Fruit fly (Drosophila melanogaster) whole organism, pupa: Measurements from ENCODE around the gene tai.
A peak's percentile ranks its signal among the peaks of the same experiment; 100 is the strongest.

Source experiments
- CG10348 ChIP-seq: fragments of 200-800 bp; sonication (Bioruptor generic); IDR thresholded peaks from 2 replicates; pipeline ENCODE4 v1.3.6; 2022; ENCODE audit warnings: missing biosample characterization, missing genetic modification characterization
- CG12605 ChIP-seq: fragments of 200-800 bp; sonication (Bioruptor generic); IDR thresholded peaks from 2 replicates; pipeline ENCODE4 v1.3.6; 2022; ENCODE audit warnings: missing biosample characterization, missing genetic modification characterization
- CG13204 ChIP-seq: fragments of 200-800 bp; sonication (Bioruptor generic); optimal IDR thresholded peaks from 2 replicates; lab custom pipeline; 2018; ENCODE audit warnings: missing biosample characterization, mild to moderate bottlenecking, missing genetic modification characterization, moderate library complexity
- CG14655 ChIP-seq: fragments of 200-800 bp; sonication (Bioruptor generic); optimal IDR thresholded peaks from 3 replicates; lab custom pipeline; 2017; ENCODE audit warnings: mild to moderate bottlenecking, missing biosample characterization, missing genetic modification reagents, missing genetic modification characterization
- CG15710 ChIP-seq: fragments of 200-800 bp; sonication (Bioruptor generic); optimal IDR thresholded peaks from 2 replicates; lab custom pipeline; 2018; ENCODE audit warnings: missing biosample characterization, mild to moderate bottlenecking, missing genetic modification characterization, moderate library complexity
- CG17806 ChIP-seq: fragments of 200-800 bp; sonication (Bioruptor generic); optimal IDR thresholded peaks from 2 replicates; lab custom pipeline; 2018; ENCODE audit warnings: missing biosample characterization, mild to moderate bottlenecking, missing genetic modification characterization, moderate library complexity
- CG32121 ChIP-seq: fragments of 200-800 bp; sonication (Bioruptor generic); IDR thresholded peaks from 2 replicates; pipeline ENCODE4 v1.3.6; 2022; ENCODE audit warnings: missing biosample characterization, missing genetic modification characterization
- CG34367 ChIP-seq: fragments of 200-800 bp; sonication (Bioruptor generic); optimal IDR thresholded peaks from 2 replicates; lab custom pipeline; 2018; ENCODE audit warnings: missing biosample characterization, mild to moderate bottlenecking, missing genetic modification characterization
- CG4496 ChIP-seq: fragments of 200-800 bp; sonication (Bioruptor generic); IDR thresholded peaks from 3 replicates; pipeline ENCODE4 v1.3.6; 2022; ENCODE audit warnings: missing biosample characterization, missing genetic modification characterization
- CG8159 ChIP-seq: fragments of 200-800 bp; sonication (Bioruptor generic); optimal IDR thresholded peaks from 3 replicates; lab custom pipeline; 2018; ENCODE audit warnings: missing biosample characterization, mild to moderate bottlenecking, missing genetic modification characterization, moderate library complexity
- CG8301 ChIP-seq: fragments of 200-800 bp; sonication (Bioruptor generic); optimal IDR thresholded peaks from 2 replicates; lab custom pipeline; 2018; ENCODE audit warnings: missing biosample characterization, mild to moderate bottlenecking, missing genetic modification characterization
- CG9948 ChIP-seq: fragments of 200-800 bp; sonication (Bioruptor generic); optimal IDR thresholded peaks from 2 replicates; lab custom pipeline; 2018; ENCODE audit warnings: missing biosample characterization, mild to moderate bottlenecking, missing genetic modification characterization, moderate library complexity
- D1 ChIP-seq: fragments of 200-800 bp; sonication (Bioruptor generic); optimal IDR thresholded peaks from 2 replicates; lab custom pipeline; 2018; ENCODE audit warnings: missing biosample characterization, mild to moderate bottlenecking, missing genetic modification characterization, moderate library complexity
- EcR ChIP-seq: fragments of 200-800 bp; sonication (Bioruptor generic); optimal IDR thresholded peaks from 3 replicates; lab custom pipeline; 2019; ENCODE audit warnings: missing biosample characterization, missing genetic modification characterization, mild to moderate bottlenecking, moderate library complexity, missing genetic modification reagents
- Ets98B ChIP-seq: fragments of 200-800 bp; sonication (Bioruptor generic); IDR thresholded peaks from 2 replicates; pipeline ENCODE4 v1.3.6; 2022; ENCODE audit warnings: missing biosample characterization, missing genetic modification characterization
- Pif1A ChIP-seq: fragments of 200-800 bp; sonication (Bioruptor generic); optimal IDR thresholded peaks from 3 replicates; lab custom pipeline; 2016; ENCODE audit warnings: missing biosample characterization, missing genetic modification characterization
- Pif1B ChIP-seq: fragments of 200-800 bp; sonication (Bioruptor generic); optimal IDR thresholded peaks from 3 replicates; lab custom pipeline; 2016; ENCODE audit warnings: missing biosample characterization, missing genetic modification characterization
- Snoo ChIP-seq: fragments of 200-800 bp; sonication (Bioruptor generic); optimal IDR thresholded peaks from 3 replicates; lab custom pipeline; 2017; ENCODE audit warnings: missing biosample characterization, mild to moderate bottlenecking, missing genetic modification characterization, inconsistent platforms
- fd96Ca ChIP-seq: fragments of 200-800 bp; sonication (Bioruptor generic); IDR thresholded peaks from 3 replicates; pipeline ENCODE4 v1.3.6; 2022; ENCODE audit warnings: missing biosample characterization, missing genetic modification characterization
- gl ChIP-seq: fragments of 200-800 bp; sonication (Bioruptor generic); optimal IDR thresholded peaks from 2 replicates; lab custom pipeline; 2018; ENCODE audit warnings: missing biosample characterization, mild to moderate bottlenecking, missing genetic modification characterization
- rn ChIP-seq: fragments of 200-800 bp; sonication (Bioruptor generic); IDR thresholded peaks from 2 replicates; pipeline ENCODE4 v1.3.6; 2022; ENCODE audit warnings: missing biosample characterization, missing genetic modification characterization

tai gene

dm6 chr2L:9235556-9236001 is 69.0 kb downstream of the tai start:
- no peak for TF ChIP-seq CG13204 (GFP tag; lab: Kevin White, UChicago)
- TF ChIP-seq EcR (GFP tag; lab: Kevin White, UChicago): no peak
- TF ChIP-seq gl (tag; lab: Kevin White, UChicago): no peak
- no peak for TF ChIP-seq CG15710
- peak; percentile 63 for TF ChIP-seq Snoo
- TF ChIP-seq CG32121 (GFP tag; lab: Robert Waterston, UW): no peak
- TF ChIP-seq CG14655: no peak
- no peak for TF ChIP-seq CG4496

dm6 chr2L:9236404-9236803 is 69.8 kb downstream of the tai start:
- TF ChIP-seq Pif1B (GFP tag; lab: Kevin White, UChicago) (no peak), CG4496 (no peak), fd96Ca (GFP tag; lab: Robert Waterston, UW) (no peak), Ets98B (no peak), Pif1A (GFP tag; lab: Kevin White, UChicago) (no peak), CG14655 (no peak), rn (GFP tag; lab: Robert Waterston, UW) (no peak), CG9948 (no peak), CG8301 (tag; lab: Kevin White, UChicago) (no peak), CG17806 (no peak), EcR (GFP tag; lab: Kevin White, UChicago) (no peak), gl (tag; lab: Kevin White, UChicago) (no peak), CG8159 (tag; lab: Kevin White, UChicago) (no peak)

- no peak for TF ChIP-seq CG10348 (GFP tag; lab: Robert Waterston, UW)
- TF ChIP-seq CG9948: no peak
- TF ChIP-seq D1 (tag; lab: Kevin White, UChicago): no peak
- no peak for TF ChIP-seq Ets98B
- TF ChIP-seq CG32121 (GFP tag; lab: Robert Waterston, UW): 0 out of 2 replicates have a peak, but pooled peaks have one; percentile 23
- no peak for TF ChIP-seq CG34367
- peak; percentile 25; the same call in 1 of the 3 replicates for TF ChIP-seq CG4496
- no peak for TF ChIP-seq Snoo
- TF ChIP-seq gl (tag; lab: Kevin White, UChicago): no peak
Measured at dm6 chr2L:9237212-9238031, 70.8 kb downstream of the tai start.

dm6 chr2L:9244263-9244662 is 77.7 kb downstream of the tai start:
- TF ChIP-seq CG4496 (no peak), CG8301 (tag; lab: Kevin White, UChicago) (no peak), fd96Ca (GFP tag; lab: Robert Waterston, UW) (no peak), CG32121 (GFP tag; lab: Robert Waterston, UW) (no peak)

- no peak for TF ChIP-seq rn (GFP tag; lab: Robert Waterston, UW)
- TF ChIP-seq CG8159 (tag; lab: Kevin White, UChicago): no peak
- TF ChIP-seq CG14655: no peak
- TF ChIP-seq Ets98B: no peak
- no peak for TF ChIP-seq EcR (GFP tag; lab: Kevin White, UChicago)
- TF ChIP-seq Pif1A (GFP tag; lab: Kevin White, UChicago): no peak
- no peak for TF ChIP-seq CG32121 (GFP tag; lab: Robert Waterston, UW)
- TF ChIP-seq Snoo: no peak
- no peak for TF ChIP-seq fd96Ca (GFP tag; lab: Robert Waterston, UW)
- no peak for TF ChIP-seq CG9948
- TF ChIP-seq gl (tag; lab: Kevin White, UChicago): no peak
- TF ChIP-seq CG13204 (GFP tag; lab: Kevin White, UChicago): no peak
Measured at dm6 chr2L:9250942-9251341, 84.4 kb downstream of the tai start, which contains the start of gene aust. TSS of gene aust (minus strand) at chr2L:9251042.

dm6 chr2L:9252947-9253346 is 86.4 kb downstream of the tai start, which contains the start of gene borr:
TSS of gene borr (minus strand) at chr2L:9253118.
- TF ChIP-seq Ets98B: no peak
- no peak for TF ChIP-seq CG13204 (GFP tag; lab: Kevin White, UChicago)
- no peak for TF ChIP-seq Pif1A (GFP tag; lab: Kevin White, UChicago)
- TF ChIP-seq CG12605 (GFP tag; lab: Robert Waterston, UW): no peak
- TF ChIP-seq D1 (tag; lab: Kevin White, UChicago): no peak
- no peak for TF ChIP-seq CG8159 (tag; lab: Kevin White, UChicago)
- no peak for TF ChIP-seq Pif1B (GFP tag; lab: Kevin White, UChicago)
- TF ChIP-seq CG14655: no peak
- TF ChIP-seq CG15710: no peak
- no peak for TF ChIP-seq CG34367
- no peak for TF ChIP-seq Snoo
- TF ChIP-seq gl (tag; lab: Kevin White, UChicago): no peak
- no peak for TF ChIP-seq CG8301 (tag; lab: Kevin White, UChicago)
- TF ChIP-seq CG10348 (GFP tag; lab: Robert Waterston, UW): no peak
- TF ChIP-seq rn (GFP tag; lab: Robert Waterston, UW): no peak
- TF ChIP-seq CG4496: no peak
- no peak for TF ChIP-seq CG9948
- TF ChIP-seq CG32121 (GFP tag; lab: Robert Waterston, UW): no peak
- TF ChIP-seq CG17806: no peak
